Worm (Caenorhabditis elegans) whole organism, L2 larva: Measurements from ENCODE around the gene C35B1.8.

ENCODE experiments used
- R02D3.7 ChIP-seq: fragments of 150-350 bp; optimal IDR thresholded peaks from 2 replicates; lab custom pipeline; 2014; ENCODE audit warnings: missing biosample characterization, missing genetic modification characterization
- Y55F3AM.14 ChIP-seq: fragments of 200-800 bp; sonication (Bioruptor generic); optimal IDR thresholded peaks from 2 replicates; lab custom pipeline; 2018; ENCODE audit warnings: mild to moderate bottlenecking, missing genetic modification characterization, missing compliant biosample characterization
- ZK546.5 ChIP-seq: sonication (generic microtip); optimal IDR thresholded peaks from 2 replicates; lab custom pipeline; 2017; ENCODE audit warnings: missing biosample characterization, missing genetic modification characterization
- alr-1 ChIP-seq: fragments of 150-350 bp; optimal IDR thresholded peaks from 2 replicates; lab custom pipeline; 2014; ENCODE audit warnings: missing biosample characterization, missing genetic modification characterization
- aly-2 ChIP-seq: fragments of 150-350 bp; optimal IDR thresholded peaks from 2 replicates; lab custom pipeline; 2014; ENCODE audit warnings: missing biosample characterization, missing genetic modification characterization
- ama-1 ChIP-seq: fragments of 150-350 bp; optimal IDR thresholded peaks from 2 replicates; lab custom pipeline; 2018; ENCODE audit warnings: inconsistent platforms
- ceh-82 ChIP-seq: fragments of 150-350 bp; optimal IDR thresholded peaks from 2 replicates; lab custom pipeline; 2014; ENCODE audit warnings: missing biosample characterization, missing genetic modification characterization
- crh-2 ChIP-seq: sonication (generic microtip); optimal IDR thresholded peaks from 2 replicates; lab custom pipeline; 2017; ENCODE audit warnings: missing biosample characterization, missing genetic modification characterization
- dmd-4 ChIP-seq: sonication (generic microtip); optimal IDR thresholded peaks from 2 replicates; lab custom pipeline; 2017; ENCODE audit warnings: missing biosample characterization, missing genetic modification characterization
- elt-1 ChIP-seq: fragments of 150-350 bp; optimal IDR thresholded peaks from 2 replicates; lab custom pipeline; 2014; ENCODE audit warnings: missing biosample characterization, missing genetic modification characterization
- elt-3 ChIP-seq: sonication (generic microtip); optimal IDR thresholded peaks from 2 replicates; lab custom pipeline; 2017; ENCODE audit warnings: missing biosample characterization, missing genetic modification characterization
- gmeb-1 ChIP-seq: fragments of 150-350 bp; optimal IDR thresholded peaks from 2 replicates; lab custom pipeline; 2014; ENCODE audit warnings: missing biosample characterization, missing genetic modification characterization
- lin-13 ChIP-seq: fragments of 150-350 bp; optimal IDR thresholded peaks from 2 replicates; lab custom pipeline; 2014; ENCODE audit warnings: missing biosample characterization, missing genetic modification reagents, missing genetic modification characterization
- lin-39 ChIP-seq: fragments of 150-350 bp; optimal IDR thresholded peaks from 2 replicates; lab custom pipeline; 2014; ENCODE audit warnings: missing biosample characterization, missing genetic modification reagents, missing genetic modification characterization
- lsy-2 ChIP-seq, 2 experiments: fragments of 150-350 bp in 1 of 2; sonication (generic microtip) in 1 of 2; optimal IDR thresholded peaks; 2 replicates each; lab custom pipeline; 2014 to 2017; ENCODE audit warnings: missing biosample characterization in 2 of 2, missing genetic modification characterization in 2 of 2
- mdl-1 ChIP-seq, 2 experiments: fragments of 150-350 bp in 1 of 2; sonication (generic microtip) in 1 of 2; optimal IDR thresholded peaks; 2 replicates each; lab custom pipeline; 2017; ENCODE audit warnings: missing biosample characterization in 2 of 2, missing genetic modification characterization in 2 of 2
- nhr-12 ChIP-seq: fragments of 150-350 bp; optimal IDR thresholded peaks from 2 replicates; lab custom pipeline; 2014; ENCODE audit warnings: missing biosample characterization, missing genetic modification characterization
- nhr-129 ChIP-seq: fragments of 150-350 bp; optimal IDR thresholded peaks from 2 replicates; lab custom pipeline; 2014; ENCODE audit warnings: missing biosample characterization, missing genetic modification characterization
- nhr-23 ChIP-seq: fragments of 150-350 bp; optimal IDR thresholded peaks from 2 replicates; lab custom pipeline; 2014; ENCODE audit warnings: missing biosample characterization, missing genetic modification reagents, missing genetic modification characterization
- nhr-237 ChIP-seq: fragments of 150-350 bp; optimal IDR thresholded peaks from 2 replicates; lab custom pipeline; 2014; ENCODE audit warnings: missing biosample characterization, missing genetic modification characterization
- nhr-6 ChIP-seq: fragments of 150-350 bp; optimal IDR thresholded peaks from 2 replicates; lab custom pipeline; 2014; ENCODE audit warnings: missing biosample characterization, missing genetic modification characterization
- nhr-77 ChIP-seq: fragments of 150-350 bp; optimal IDR thresholded peaks from 2 replicates; lab custom pipeline; 2014; ENCODE audit warnings: missing biosample characterization, missing genetic modification characterization
- peb-1 ChIP-seq: fragments of 150-350 bp; optimal IDR thresholded peaks from 2 replicates; lab custom pipeline; 2014; ENCODE audit warnings: missing biosample characterization, missing genetic modification characterization
- sem-4 ChIP-seq: fragments of 150-350 bp; optimal IDR thresholded peaks from 2 replicates; lab custom pipeline; 2014; ENCODE audit warnings: missing biosample characterization, missing genetic modification reagents, missing genetic modification characterization
- skn-1 ChIP-seq: sonication (generic microtip); optimal IDR thresholded peaks from 2 replicates; lab custom pipeline; 2017; ENCODE audit warnings: missing biosample characterization, missing genetic modification characterization
- sma-3 ChIP-seq: sonication (generic microtip); optimal IDR thresholded peaks from 2 replicates; lab custom pipeline; 2016; ENCODE audit warnings: missing genetic modification reagents, missing genetic modification characterization, missing compliant biosample characterization
- sma-9 ChIP-seq, 2 experiments: fragments of 150-350 bp in 1 of 2; sonication (generic microtip) in 1 of 2; optimal IDR thresholded peaks; 2 replicates each; lab custom pipeline; 2014 to 2016; ENCODE audit warnings: missing genetic modification characterization in 2 of 2, mild to moderate bottlenecking in 1 of 2, missing biosample characterization in 1 of 2, missing compliant biosample characterization in 1 of 2, missing genetic modification reagents in 1 of 2, moderate library complexity in 1 of 2
- snpc-4 ChIP-seq: fragments of 150-350 bp; optimal IDR thresholded peaks from 2 replicates; lab custom pipeline; 2014; ENCODE audit warnings: missing biosample characterization, missing genetic modification characterization
- unc-62 ChIP-seq: fragments of 150-350 bp; optimal IDR thresholded peaks from 2 replicates; lab custom pipeline; 2014; ENCODE audit warnings: missing biosample characterization, missing genetic modification reagents, missing genetic modification characterization
- zag-1 ChIP-seq: fragments of 150-350 bp; optimal IDR thresholded peaks from 2 replicates; lab custom pipeline; 2014; ENCODE audit warnings: missing biosample characterization, missing genetic modification characterization

C35B1.8 gene

ce11 chrIV:4080846-4081245 lies 2.0 kb upstream of the C35B1.8 start, which contains the start of the genes C35B1.9 and C35B1.3:
Gene C35B1.9 (minus strand): TSS chrIV:4080946.
Gene C35B1.3 (plus strand): TSS chrIV:4081151.
- TF ChIP-seq nhr-23, result no peak
- TF ChIP-seq Y55F3AM.14 (GFP tag; lab: Kevin White, UChicago), result no peak
- TF ChIP-seq nhr-77, result no peak
- no peak for TF ChIP-seq lin-39 (tag; lab: Kevin White, UChicago)
- no peak for TF ChIP-seq zag-1 (tag; lab: Kevin White, UChicago)
- no peak for TF ChIP-seq lin-13 (GFP tag; lab: Kevin White, UChicago)
- TF ChIP-seq sma-3 (GFP tag; lab: Kevin White, UChicago), result no peak
- TF ChIP-seq nhr-6 (tag; lab: Kevin White, UChicago), result no peak
- no peak for TF ChIP-seq aly-2 (tag; lab: Kevin White, UChicago)

- TF ChIP-seq R02D3.7 (tag; lab: Kevin White, UChicago), result no peak
- no peak for TF ChIP-seq nhr-77
- TF ChIP-seq aly-2 (tag; lab: Kevin White, UChicago), result no peak
- no peak for TF ChIP-seq ceh-82
- TF ChIP-seq dmd-4, result no peak
- TF ChIP-seq sma-3 (GFP tag; lab: Kevin White, UChicago), result no peak
- TF ChIP-seq sma-9 (GFP tag; optimal IDR thresholded peaks at IDR 0.05; lab: Kevin White, UChicago), result no peak
- no peak for TF ChIP-seq sma-9 (tag; optimal IDR thresholded peaks at IDR 0.05; lab: Kevin White, UChicago)
- no peak for TF ChIP-seq crh-2 (tag; lab: Kevin White, UChicago)
- TF ChIP-seq snpc-4, result no peak
- TF ChIP-seq peb-1 (tag; lab: Kevin White, UChicago), result no peak
- no peak for TF ChIP-seq Y55F3AM.14 (GFP tag; lab: Kevin White, UChicago)
- no peak for TF ChIP-seq nhr-237
- no peak for TF ChIP-seq ZK546.5
- TF ChIP-seq ama-1 (lab: Kevin White, UChicago), result no peak
- TF ChIP-seq unc-62, result no peak
- no peak for TF ChIP-seq mdl-1 (tag; optimal IDR thresholded peaks at IDR 0.05; lab: Kevin White, UChicago)
Observed at ce11 chrIV:4079514-4079913, 713 bp upstream of the C35B1.8 start, which contains the start of gene C35B1.4. Gene C35B1.4 (plus strand): TSS chrIV:4079814.

- TF ChIP-seq sma-9 (GFP tag; optimal IDR thresholded peaks at IDR 0.05; lab: Kevin White, UChicago) (no peak), sma-9 (tag; optimal IDR thresholded peaks at IDR 0.05; lab: Kevin White, UChicago) (no peak), nhr-6 (tag; lab: Kevin White, UChicago) (no peak)
Observed at ce11 chrIV:4076690-4077295, 2.0 kb downstream of the C35B1.8 start.

ce11 chrIV:4074610-4075009 lies 4.2 kb downstream of the C35B1.8 start, which contains the start of gene W03D2.9:
Gene W03D2.9 (minus strand): TSS chrIV:4074710.
- TF ChIP-seq unc-62 (no peak), lsy-2 (tag; optimal IDR thresholded peaks at IDR 0.05; lab: Kevin White, UChicago) (no peak), peb-1 (tag; lab: Kevin White, UChicago) (no peak), ZK546.5 (no peak), nhr-77 (no peak), gmeb-1 (tag; lab: Kevin White, UChicago) (no peak), sma-3 (GFP tag; lab: Kevin White, UChicago) (no peak), nhr-12 (tag; lab: Kevin White, UChicago) (no peak)

- no peak for TF ChIP-seq sma-9 (GFP tag; optimal IDR thresholded peaks at IDR 0.05; lab: Kevin White, UChicago)
- no peak for TF ChIP-seq sma-9 (tag; optimal IDR thresholded peaks at IDR 0.05; lab: Kevin White, UChicago)
- no peak for TF ChIP-seq elt-1 (tag; lab: Kevin White, UChicago)
- no peak for TF ChIP-seq elt-3
- no peak for TF ChIP-seq skn-1 (tag; lab: Kevin White, UChicago)
- TF ChIP-seq alr-1 (tag; lab: Kevin White, UChicago), result no peak
- TF ChIP-seq sem-4 (tag; lab: Kevin White, UChicago), result no peak
- TF ChIP-seq gmeb-1 (tag; lab: Kevin White, UChicago), result no peak
- TF ChIP-seq nhr-12 (tag; lab: Kevin White, UChicago), result no peak
- no peak for TF ChIP-seq mdl-1 (tag; optimal IDR thresholded peaks at IDR 0.05; lab: Kevin White, UChicago)
- no peak for TF ChIP-seq unc-62
- no peak for TF ChIP-seq peb-1 (tag; lab: Kevin White, UChicago)
- no peak for TF ChIP-seq sma-3 (GFP tag; lab: Kevin White, UChicago)
- no peak for TF ChIP-seq lin-39 (tag; lab: Kevin White, UChicago)
- TF ChIP-seq nhr-77, result no peak
- no peak for TF ChIP-seq nhr-129 (tag; lab: Kevin White, UChicago)
- TF ChIP-seq Y55F3AM.14 (GFP tag; lab: Kevin White, UChicago), result no peak
Observed at ce11 chrIV:4072027-4072426, 6.8 kb downstream of the C35B1.8 start, which contains the start of gene pqn-75. Gene pqn-75 (plus strand): TSS chrIV:4072327.
